Fruit fly (Drosophila melanogaster) Kc167 (cell line): ENCODE results near the gene CG14440.

ENCODE experiments used
- Myc ChIP-seq: fragments of >200 bp; optimal IDR thresholded peaks from 2 replicates; lab custom pipeline; 2017; ENCODE audit warnings: missing external identifiers
- Sin3A ChIP-seq: fragments of >200 bp; optimal IDR thresholded peaks from 2 replicates; lab custom pipeline; 2018; ENCODE audit warnings: missing external identifiers
- h ChIP-seq: fragments of >200 bp; optimal IDR thresholded peaks from 3 replicates; lab custom pipeline; 2018; ENCODE audit warnings: missing external identifiers
- insv ChIP-seq: fragments of >200 bp; optimal IDR thresholded peaks from 3 replicates; lab custom pipeline; 2018; ENCODE audit warnings: missing external identifiers
- psq ChIP-seq: fragments of >200 bp; optimal IDR thresholded peaks from 2 replicates; lab custom pipeline; 2017; ENCODE audit warnings: missing external identifiers
- ttk ChIP-seq: sonication (Bioruptor generic); optimal IDR thresholded peaks from 2 replicates; lab custom pipeline; 2017; ENCODE audit warnings: missing external identifiers

The CG14440 gene

DNA sequence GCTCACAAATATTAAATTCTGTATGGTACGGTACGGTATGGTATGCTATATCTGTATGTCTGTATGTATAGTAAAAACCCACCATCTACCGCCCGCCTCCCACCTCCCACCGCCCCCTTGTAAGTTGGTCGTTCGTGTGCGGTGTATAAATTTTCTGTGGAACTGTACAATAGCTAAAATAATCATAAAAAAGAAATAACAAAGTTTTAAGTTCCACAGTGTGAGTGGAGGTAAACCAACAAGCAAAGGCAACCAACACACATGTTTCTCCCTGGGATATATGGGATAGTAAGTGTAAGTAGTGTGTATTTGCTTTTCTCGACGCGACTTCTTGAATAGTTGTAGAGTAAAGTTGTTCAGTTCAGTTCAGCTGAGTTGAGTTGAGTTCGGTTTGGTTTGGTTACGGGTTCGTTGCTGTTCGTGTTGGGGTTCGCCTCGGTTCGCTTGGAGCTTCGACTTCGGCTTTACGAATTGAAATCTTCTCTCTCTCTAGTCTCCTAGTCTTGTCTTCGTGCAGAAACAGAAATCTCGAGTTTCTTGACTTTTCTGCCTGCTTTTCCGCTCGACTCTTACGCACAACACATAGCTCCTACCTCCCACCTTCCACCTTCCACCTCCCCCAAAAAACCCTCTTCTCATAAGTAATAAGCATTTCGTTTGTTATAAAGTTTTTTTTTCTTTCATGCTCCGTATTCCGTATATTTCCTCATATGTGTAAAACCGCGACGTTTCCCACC, 8.4 kb upstream of the CG14440 start:
- TF ChIP-seq h (lab: Kevin White, UChicago) (no peak), ttk (lab: Kevin White, UChicago) (no peak), insv (lab: Kevin White, UChicago) (no peak), psq (lab: Kevin White, UChicago) (no peak), Sin3A (no peak), Myc (no peak)

DNA sequence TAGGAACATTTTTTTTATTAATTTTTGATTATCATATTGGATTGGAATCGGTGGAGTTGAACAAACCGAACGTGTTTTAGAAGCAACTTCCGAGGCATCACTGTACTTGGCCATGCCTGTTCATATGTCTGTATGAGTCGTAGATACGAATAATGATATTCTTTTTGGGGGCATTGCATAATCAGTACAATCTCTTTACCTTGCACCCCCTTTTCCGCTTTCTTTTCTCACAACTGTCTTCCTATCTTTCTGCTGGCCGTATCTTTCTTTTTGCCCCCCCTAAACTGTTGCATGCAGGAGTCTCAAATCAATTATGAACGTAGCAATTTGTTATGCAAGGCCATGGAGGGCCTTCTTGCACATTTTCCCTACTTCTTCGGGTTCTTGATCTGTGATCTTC, 7.5 kb upstream of the CG14440 start:
- no peak for TF ChIP-seq ttk (lab: Kevin White, UChicago)
- TF ChIP-seq h (lab: Kevin White, UChicago), result no peak
- no peak for TF ChIP-seq psq (lab: Kevin White, UChicago)
- TF ChIP-seq Myc, result no peak
- TF ChIP-seq Sin3A, result no peak
- TF ChIP-seq insv (lab: Kevin White, UChicago), result no peak

DNA sequence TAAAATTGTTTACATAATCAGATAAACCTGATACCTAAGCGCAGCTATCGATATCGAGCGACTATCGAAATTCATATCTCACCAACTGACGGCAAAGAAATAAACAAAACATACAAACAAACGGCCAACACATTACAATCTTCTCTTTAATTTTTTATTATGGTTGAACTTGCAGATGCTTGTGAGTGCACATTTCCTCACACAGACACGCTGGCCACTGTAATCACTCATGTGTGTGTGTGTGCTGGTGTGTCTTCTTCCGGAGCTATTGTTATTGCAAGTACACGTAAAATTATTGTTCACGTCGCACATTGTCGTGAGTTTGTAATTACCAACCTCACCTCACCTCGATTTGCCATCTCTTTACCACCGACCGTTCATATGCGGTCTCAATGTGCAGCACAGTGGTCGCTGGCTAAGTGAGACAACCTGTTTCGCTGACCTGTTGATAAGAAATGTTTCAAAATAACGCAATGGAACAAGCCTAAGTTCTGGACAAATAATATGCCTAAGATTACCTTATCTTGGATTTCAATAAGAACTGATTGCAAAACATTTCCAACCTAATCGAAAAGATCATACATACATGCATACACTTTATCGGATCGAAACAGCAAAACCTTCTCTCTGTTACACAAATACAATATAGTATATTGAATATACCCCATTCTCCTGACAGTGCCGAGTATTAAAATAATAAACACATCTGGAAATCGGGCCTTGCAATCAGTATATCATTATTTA, 6.9 kb upstream of the CG14440 start:
- TF ChIP-seq h (lab: Kevin White, UChicago) (no peak), psq (lab: Kevin White, UChicago) (no peak), ttk (lab: Kevin White, UChicago) (no peak), Myc (no peak), insv (lab: Kevin White, UChicago) (no peak), Sin3A (no peak)

DNA sequence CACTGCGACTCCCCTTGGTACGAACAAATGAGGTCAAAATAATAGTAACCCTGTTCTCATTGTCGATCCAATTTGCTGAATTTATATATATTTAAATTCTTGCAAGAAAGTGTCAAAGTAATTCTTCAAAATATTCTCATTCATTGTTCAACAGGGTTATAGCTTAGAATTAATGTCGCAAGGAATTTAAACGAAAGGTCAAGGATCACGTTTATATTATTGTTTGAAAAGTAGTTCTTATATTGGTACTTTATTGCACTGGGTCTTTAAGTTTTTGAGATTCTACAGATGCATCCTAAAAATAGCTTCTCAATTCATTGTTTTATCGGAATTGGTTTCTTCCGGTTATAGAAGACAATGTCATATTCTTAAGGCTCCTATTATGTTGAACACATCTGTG, 5.6 kb upstream of the CG14440 start:
- TF ChIP-seq Myc, result no peak
- no peak for TF ChIP-seq insv (lab: Kevin White, UChicago)
- TF ChIP-seq Sin3A, result no peak
- TF ChIP-seq h (lab: Kevin White, UChicago), result no peak
- no peak for TF ChIP-seq ttk (lab: Kevin White, UChicago)
- no peak for TF ChIP-seq psq (lab: Kevin White, UChicago)

DNA sequence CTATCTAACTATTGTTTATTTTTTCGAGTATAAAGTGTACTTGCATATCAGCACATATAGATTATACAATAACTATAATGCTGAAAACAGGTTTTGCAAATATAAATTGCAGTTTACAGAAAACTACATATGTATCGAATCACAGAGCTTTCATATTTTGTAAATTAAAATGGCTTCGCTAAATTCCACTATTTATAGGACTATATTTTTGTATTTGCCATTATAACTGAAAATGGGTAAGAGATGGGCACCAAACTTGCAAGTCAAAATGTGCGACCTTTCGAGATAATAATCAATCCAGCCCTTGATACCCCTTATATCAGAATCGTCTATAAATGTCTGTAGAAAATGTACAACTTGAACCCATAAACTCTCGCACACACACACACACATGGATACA, 4.9 kb upstream of the CG14440 start:
- TF ChIP-seq h (lab: Kevin White, UChicago), result no peak
- no peak for TF ChIP-seq psq (lab: Kevin White, UChicago)
- no peak for TF ChIP-seq insv (lab: Kevin White, UChicago)
- no peak for TF ChIP-seq ttk (lab: Kevin White, UChicago)
- no peak for TF ChIP-seq Sin3A

DNA sequence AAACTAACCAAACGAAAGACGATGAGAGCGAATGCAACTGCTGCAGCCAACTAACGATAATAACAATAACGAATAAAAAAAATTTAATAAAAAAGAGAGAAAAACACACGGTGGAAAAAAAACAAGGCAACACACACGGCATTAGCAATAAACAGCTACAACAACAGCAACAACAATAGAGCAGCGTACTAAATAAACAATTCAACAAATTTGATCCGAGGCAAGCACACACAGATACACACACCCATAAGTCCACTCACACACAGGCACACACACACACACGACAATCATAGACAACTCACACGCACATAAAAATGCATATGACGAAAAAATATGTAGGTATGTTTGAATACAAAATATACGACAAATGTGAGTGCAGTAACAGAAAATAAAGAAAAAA, 4.2 kb upstream of the CG14440 start:
- TF ChIP-seq ttk (lab: Kevin White, UChicago) (no peak), h (lab: Kevin White, UChicago) (no peak), psq (lab: Kevin White, UChicago) (no peak)

DNA sequence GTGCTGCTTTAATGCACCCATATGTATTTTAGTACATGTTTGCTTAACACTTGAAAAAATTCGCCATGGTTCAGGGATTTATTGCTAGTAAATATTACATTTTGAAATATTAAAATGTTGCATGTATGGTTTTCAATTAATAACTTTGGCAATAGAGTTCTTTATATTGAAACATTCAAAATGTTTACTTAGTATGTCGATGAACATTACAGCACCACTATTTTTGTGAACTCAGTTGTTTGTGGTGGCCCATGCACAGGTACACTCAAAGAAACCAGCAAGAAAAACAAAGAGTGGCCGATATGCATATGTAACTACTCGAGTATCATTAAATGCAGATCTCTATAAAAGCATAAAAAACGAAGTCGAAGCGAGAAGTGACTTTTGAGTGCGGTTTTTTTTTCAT, 3.7 kb upstream of the CG14440 start:
- TF ChIP-seq psq (lab: Kevin White, UChicago) (no peak), h (lab: Kevin White, UChicago) (no peak), Sin3A (no peak), Myc (no peak), insv (lab: Kevin White, UChicago) (no peak), ttk (lab: Kevin White, UChicago) (no peak)

DNA sequence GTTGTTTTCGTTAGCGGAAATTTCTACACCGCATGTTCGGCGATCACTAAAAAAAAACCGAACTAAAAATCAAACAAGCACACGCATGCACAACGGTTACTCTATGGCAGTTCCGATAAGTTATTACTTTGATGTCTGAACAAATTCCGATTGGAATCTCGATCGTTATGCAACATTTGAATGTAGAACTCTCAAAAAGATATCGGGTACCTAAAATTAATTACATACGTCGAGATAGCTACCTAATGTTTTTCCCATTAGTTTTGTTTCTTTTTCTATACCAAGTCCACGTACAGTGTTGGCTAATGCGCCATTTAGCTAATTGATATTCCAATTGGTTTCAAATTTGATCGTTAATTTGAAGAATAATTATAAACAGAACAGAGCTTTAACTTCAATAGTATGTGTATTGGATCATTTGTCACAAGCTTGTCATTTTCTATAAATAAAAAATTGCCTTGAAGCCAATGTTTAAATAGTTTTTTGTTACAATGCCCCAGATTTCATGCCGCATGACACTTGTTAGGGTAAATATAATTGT, 2.7 kb upstream of the CG14440 start:
- TF ChIP-seq h (lab: Kevin White, UChicago), result no peak
- no peak for TF ChIP-seq Myc
- no peak for TF ChIP-seq insv (lab: Kevin White, UChicago)
- no peak for TF ChIP-seq Sin3A

DNA sequence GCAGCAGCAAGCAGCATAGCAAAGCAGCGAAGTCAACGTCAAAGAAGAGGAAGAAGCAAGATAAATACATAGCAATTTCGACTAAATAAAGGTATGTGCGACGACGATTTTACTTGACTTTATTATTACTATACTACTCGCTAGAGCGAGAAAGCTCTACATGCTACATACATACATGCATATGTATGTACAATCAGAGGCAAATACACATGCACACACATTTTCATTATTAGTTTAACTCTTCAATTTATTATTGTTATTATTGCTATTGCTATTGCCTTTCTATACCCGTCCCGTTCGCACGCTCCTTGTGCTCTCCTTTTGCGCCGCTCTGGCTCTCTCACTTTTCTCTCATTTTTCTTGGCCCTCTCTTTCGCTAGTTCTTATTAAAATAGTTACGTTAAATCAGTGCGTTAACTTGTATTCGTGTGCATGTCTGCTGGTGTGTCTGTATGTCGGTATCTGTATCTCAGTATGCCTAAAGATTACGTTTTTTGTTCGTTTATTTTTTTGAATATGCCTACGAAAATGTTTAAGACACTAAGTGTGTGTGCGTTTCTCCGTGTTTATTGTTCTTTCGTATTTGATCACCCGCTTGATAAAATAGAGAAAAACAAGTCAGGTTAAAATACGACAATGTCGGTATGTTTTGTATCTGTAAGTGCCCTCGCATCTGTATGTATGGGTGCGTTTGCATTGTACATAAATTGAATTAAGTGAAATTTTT, 2.1 kb upstream of the CG14440 start:
- TF ChIP-seq ttk (lab: Kevin White, UChicago) (no peak), insv (lab: Kevin White, UChicago) (no peak), psq (lab: Kevin White, UChicago) (no peak), Sin3A (no peak), Myc (no peak), h (lab: Kevin White, UChicago) (no peak)

DNA sequence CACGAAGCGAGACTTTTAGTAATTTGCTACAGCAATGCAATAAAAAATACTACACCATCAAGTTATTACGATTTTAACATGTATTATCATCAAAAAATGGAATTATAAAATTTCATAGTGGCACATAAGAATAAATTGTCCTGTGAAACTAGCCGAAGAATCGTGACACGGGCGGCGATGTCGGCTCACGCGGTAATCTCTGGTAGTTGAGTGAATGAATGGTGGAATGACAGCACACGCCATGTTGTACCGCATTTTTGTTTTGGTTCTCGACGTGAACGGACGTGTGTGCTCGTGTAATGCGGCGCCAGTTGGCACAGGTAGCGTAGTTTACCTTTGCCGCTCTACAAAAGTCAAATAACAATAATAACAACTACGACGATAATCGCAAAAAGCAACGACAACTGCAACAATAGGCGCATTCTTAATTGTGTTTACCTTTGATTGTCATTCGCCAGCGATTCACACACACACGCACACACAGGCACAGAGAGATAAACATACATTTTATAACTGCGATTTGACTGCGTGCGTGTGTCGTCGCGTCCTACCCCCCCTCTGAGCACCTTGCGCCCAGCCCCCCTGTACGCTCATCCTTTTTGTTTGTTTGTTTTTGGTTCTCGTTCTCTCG, 1.0 kb upstream of the CG14440 start, which contains the start of gene CG14441:
TSS of gene CG14441 (plus strand) at position 254 of the 631 bp plus-strand sequence.
- TF ChIP-seq h (lab: Kevin White, UChicago), result no peak
- TF ChIP-seq Myc, result no peak
- TF ChIP-seq insv (lab: Kevin White, UChicago), result no peak
- no peak for TF ChIP-seq ttk (lab: Kevin White, UChicago)
- no peak for TF ChIP-seq psq (lab: Kevin White, UChicago)
- no peak for TF ChIP-seq Sin3A

DNA sequence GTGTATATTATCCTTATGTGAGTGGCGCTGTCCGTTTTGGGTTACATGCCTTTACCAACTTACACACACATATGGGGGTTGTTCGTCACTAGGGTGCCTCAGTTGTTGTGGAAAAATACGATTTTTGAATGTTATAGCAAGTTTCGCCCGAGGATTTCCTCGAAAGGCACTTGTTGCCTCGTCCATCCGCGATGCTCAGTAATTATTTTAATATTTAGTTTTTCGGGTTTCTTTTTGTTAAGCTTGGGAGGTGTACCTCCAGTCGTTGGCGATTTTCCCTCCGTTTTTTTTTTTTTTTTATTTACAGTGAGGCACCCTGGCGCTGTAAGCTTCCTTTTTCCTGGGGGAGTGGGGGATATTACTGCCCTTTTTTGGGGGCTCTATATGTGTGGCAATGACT, 1.9 kb downstream of the CG14440 start:
- TF ChIP-seq ttk (lab: Kevin White, UChicago) (no peak), insv (lab: Kevin White, UChicago) (no peak), psq (lab: Kevin White, UChicago) (no peak)
